Fruit fly (Drosophila melanogaster): ENCODE data around the gene CG7148.

CG7148 gene

dm6 chr3L:21841079-21841478, 9.0 kb upstream of the CG7148 start, which contains the start of gene P5CDh1 (continued):
- TF ChIP-seq mld (GFP tag; IDR thresholded peaks at IDR 0.05; ENCODE audit: partially characterized antibody), result peak; percentile 74; the same call in 1 of the 3 replicates
- TF ChIP-seq ci (GFP tag; IDR thresholded peaks at IDR 0.05), result peak; percentile 77
- TF ChIP-seq prd (optimal IDR thresholded peaks at IDR 0.05), result no peak
- TF ChIP-seq prd (GFP tag; IDR thresholded peaks at IDR 0.05), result 0 out of 3 replicates have a peak, but pooled peaks have one; percentile 11
- no peak for TF ChIP-seq CG10274 (GFP tag; optimal IDR thresholded peaks at IDR 0.05)
- TF ChIP-seq Doc2 (GFP tag; IDR thresholded peaks at IDR 0.05), result no peak
- TF ChIP-seq CG12071 (GFP tag; optimal IDR thresholded peaks at IDR 0.05), result peak; percentile 59
- TF ChIP-seq klu (GFP tag; IDR thresholded peaks at IDR 0.05), result no peak
- TF ChIP-seq CG12155 (GFP tag; optimal IDR thresholded peaks at IDR 0.05), result peak; percentile 63
- TF ChIP-seq HLHmδ (GFP tag; optimal IDR thresholded peaks at IDR 0.05), result no peak
- TF ChIP-seq tna (GFP tag; IDR thresholded peaks at IDR 0.05; ENCODE audit: partially characterized antibody), result peak; percentile 85
- no peak for TF ChIP-seq CG4617 (GFP tag; optimal IDR thresholded peaks at IDR 0.05; ENCODE audit: borderline replicate concordance)
- TF ChIP-seq Atf6 (GFP tag; IDR thresholded peaks at IDR 0.05), result no peak
- no peak for TF ChIP-seq Hr3 (GFP tag; optimal IDR thresholded peaks at IDR 0.05)
- no peak for TF ChIP-seq Ssrp (tag; optimal IDR thresholded peaks at IDR 0.05)
- TF ChIP-seq CG4854 (GFP tag; optimal IDR thresholded peaks at IDR 0.05), result peak; percentile 3
- TF ChIP-seq CG18011 (GFP tag; optimal IDR thresholded peaks at IDR 0.05), result no peak
- TF ChIP-seq CG2202 (tag; optimal IDR thresholded peaks at IDR 0.05), result no peak
- TF ChIP-seq kay (GFP tag; optimal IDR thresholded peaks at IDR 0.05), result no peak
- peak in 1 of 2 experiments; percentile 11 for TF ChIP-seq bsh (GFP tag; optimal IDR thresholded peaks at IDR 0.05)
- peak; percentile 46 for TF ChIP-seq lilli (GFP tag; optimal IDR thresholded peaks at IDR 0.05)
- TF ChIP-seq CG17612 (GFP tag; IDR thresholded peaks at IDR 0.05), result no peak
- TF ChIP-seq unpg (GFP tag; optimal IDR thresholded peaks at IDR 0.05), result no peak
- TF ChIP-seq trem (tag; optimal IDR thresholded peaks at IDR 0.05), result peak; percentile 46
- TF ChIP-seq B-H1 (GFP tag; IDR thresholded peaks at IDR 0.05), result no peak
- TF ChIP-seq Bgb (GFP tag; IDR thresholded peaks at IDR 0.05; ENCODE audit: partially characterized antibody), result peak; percentile 95
- TF ChIP-seq ken (GFP tag; IDR thresholded peaks at IDR 0.05), result 0 out of 3 replicates have a peak, but pooled peaks have one; percentile 38
- TF ChIP-seq maf-S (GFP tag; optimal IDR thresholded peaks at IDR 0.05), result peak; percentile 2
- TF ChIP-seq CoRest (tag; optimal IDR thresholded peaks at IDR 0.05), result peak; percentile 29
- no peak for TF ChIP-seq Lhr (GFP tag; optimal IDR thresholded peaks at IDR 0.05)
- TF ChIP-seq CG1603 (tag; optimal IDR thresholded peaks at IDR 0.05), result peak; percentile 70
- peak; percentile 57 for TF ChIP-seq CG13624 (GFP tag; optimal IDR thresholded peaks at IDR 0.05)
- TF ChIP-seq HmgD (GFP tag; optimal IDR thresholded peaks at IDR 0.05), result peak; percentile 10
- no peak for TF ChIP-seq CG13123 (GFP tag; optimal IDR thresholded peaks at IDR 0.05)
- peak; percentile 52 for TF ChIP-seq vvl (GFP tag; IDR thresholded peaks at IDR 0.05)
- peak; percentile 70 for TF ChIP-seq Nf-YC (tag; optimal IDR thresholded peaks at IDR 0.05)
- peak; percentile 26 for TF ChIP-seq Antp (GFP tag; optimal IDR thresholded peaks at IDR 0.05)
- TF ChIP-seq chif (GFP tag; optimal IDR thresholded peaks at IDR 0.05), result no peak
- no peak for TF ChIP-seq Taf1 (GFP tag; IDR thresholded peaks at IDR 0.05)
- TF ChIP-seq chm (GFP tag; IDR thresholded peaks at IDR 0.05), result peak; percentile 53; the same call in 1 of the 2 replicates
- TF ChIP-seq CG12299 (tag; optimal IDR thresholded peaks at IDR 0.05), result peak; percentile 52
- peak; percentile 45 for TF ChIP-seq CG9609 (GFP tag; optimal IDR thresholded peaks at IDR 0.05)
- TF ChIP-seq sim (GFP tag; IDR thresholded peaks at IDR 0.05), result no peak
- TF ChIP-seq CG1233 (GFP tag; optimal IDR thresholded peaks at IDR 0.05), result peak; percentile 6
- peak; percentile 26 for TF ChIP-seq CG30403 (GFP tag; optimal IDR thresholded peaks at IDR 0.05)
- peak; percentile 61; the same call in 2 of the 3 replicates for TF ChIP-seq zfh1 (GFP tag; IDR thresholded peaks at IDR 0.05)
- TF ChIP-seq CG42726 (GFP tag; IDR thresholded peaks at IDR 0.05; ENCODE audit: partially characterized antibody), result peak; percentile 86
- TF ChIP-seq CG8089 (GFP tag; optimal IDR thresholded peaks at IDR 0.05), result peak; percentile 15
- TF ChIP-seq CG12942 (GFP tag; optimal IDR thresholded peaks at IDR 0.05), result peak; percentile 15
- TF ChIP-seq CG14710 (tag; optimal IDR thresholded peaks at IDR 0.05), result peak; percentile 8
- TF ChIP-seq NK7.1 (GFP tag; optimal IDR thresholded peaks at IDR 0.05), result peak; percentile 30
